In the genomic region with DNA sequence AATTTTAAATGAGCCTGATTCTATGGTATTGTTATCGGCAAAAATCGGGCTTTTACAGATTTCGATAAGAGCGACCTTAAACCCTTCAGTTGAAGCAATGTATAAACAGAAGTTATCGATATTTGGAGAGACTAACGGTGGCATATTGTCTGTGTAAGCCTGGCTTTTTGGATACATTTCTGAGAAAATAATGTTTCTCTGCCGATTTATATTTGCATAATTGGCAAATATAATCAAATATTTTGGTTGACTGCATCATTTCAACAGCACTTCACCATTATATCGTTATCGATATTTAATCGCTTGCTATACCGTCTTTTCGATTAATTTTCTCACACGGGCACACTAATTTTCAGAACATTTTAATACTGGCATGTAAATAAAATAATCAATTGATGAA, we compare ENCODE assay signal across 1 fruit fly cellular context.
TF ChIP-seq lines count a peak whose summit lies in the region.

CG16952 (plus strand) TSS at position 341 of the 400 bp plus-strand sequence.

TF ChIP-seq in whole organism, embryonic, 481 proteins besides CTCF, POLR2A, EP300 and RAD21 (continued from another document and continues in another):
- TF ChIP-seq stwl (tag; optimal IDR thresholded peaks at IDR 0.05; lab: Kevin White, UChicago): peak; percentile 76
- TF ChIP-seq unpg (GFP tag; optimal IDR thresholded peaks at IDR 0.05; lab: Kevin White, UChicago): no peak
- TF ChIP-seq az2 (GFP tag; optimal IDR thresholded peaks at IDR 0.05; lab: Kevin White, UChicago): no peak
- no peak for TF ChIP-seq eyg (GFP tag; optimal IDR thresholded peaks at IDR 0.05; lab: Kevin White, UChicago)
- peak; percentile 79 for TF ChIP-seq Opbp (GFP tag; IDR thresholded peaks at IDR 0.05; lab: Robert Waterston, UW; ENCODE audit: partially characterized antibody)
- TF ChIP-seq Dbx (GFP tag; IDR thresholded peaks at IDR 0.05; lab: Robert Waterston, UW): no peak
- TF ChIP-seq D19A (tag; optimal IDR thresholded peaks at IDR 0.05; lab: Kevin White, UChicago): no peak
- TF ChIP-seq CG18011 (GFP tag; optimal IDR thresholded peaks at IDR 0.05; lab: Kevin White, UChicago): no peak
- no peak for TF ChIP-seq btn (GFP tag; optimal IDR thresholded peaks at IDR 0.05; lab: Kevin White, UChicago)
- TF ChIP-seq CkIIα-i1 (GFP tag; IDR thresholded peaks at IDR 0.05; lab: Robert Waterston, UW): no peak
- TF ChIP-seq CG18476 (GFP tag; optimal IDR thresholded peaks at IDR 0.05; lab: Kevin White, UChicago): no peak
- peak in 1 of 2 experiments; percentile 91 for TF ChIP-seq Pdp1 (GFP tag; optimal IDR thresholded peaks at IDR 0.05; lab: Kevin White, UChicago)
- peak; percentile 94 for TF ChIP-seq Dll (GFP tag; IDR thresholded peaks at IDR 0.05; lab: Robert Waterston, UW; ENCODE audit: partially characterized antibody)
- TF ChIP-seq cad (GFP tag; optimal IDR thresholded peaks at IDR 0.05; lab: Kevin White, UChicago): no peak
- TF ChIP-seq CG10209 (GFP tag; optimal IDR thresholded peaks at IDR 0.05; lab: Kevin White, UChicago): no peak
- no peak for TF ChIP-seq run (tag; optimal IDR thresholded peaks at IDR 0.05; lab: Kevin White, UChicago)
- no peak for TF ChIP-seq pros (GFP tag; optimal IDR thresholded peaks at IDR 0.05; lab: Kevin White, UChicago)
- no peak for TF ChIP-seq Gsc (GFP tag; IDR thresholded peaks at IDR 0.05; lab: Robert Waterston, UW)
- no peak for TF ChIP-seq CrebB (tag; optimal IDR thresholded peaks at IDR 0.05; lab: Kevin White, UChicago)
- no peak for TF ChIP-seq wdn (GFP tag; IDR thresholded peaks at IDR 0.05; lab: Robert Waterston, UW)
- TF ChIP-seq CG7556 (GFP tag; optimal IDR thresholded peaks at IDR 0.05; lab: Kevin White, UChicago): no peak
- no peak for TF ChIP-seq dati (GFP tag; IDR thresholded peaks at IDR 0.05; lab: Robert Waterston, UW)
- no peak for TF ChIP-seq Blimp-1 (GFP tag; optimal IDR thresholded peaks at IDR 0.05; lab: Kevin White, UChicago)
- no peak for TF ChIP-seq CG7745 (tag; optimal IDR thresholded peaks at IDR 0.05; lab: Kevin White, UChicago)
- TF ChIP-seq Ptx1 (GFP tag; IDR thresholded peaks at IDR 0.05; lab: Robert Waterston, UW): no peak
- no peak for TF ChIP-seq Asciz (GFP tag; optimal IDR thresholded peaks at IDR 0.05; lab: Kevin White, UChicago)
- TF ChIP-seq CG11695 (GFP tag; IDR thresholded peaks at IDR 0.05; lab: Robert Waterston, UW): no peak
- no peak for TF ChIP-seq lov (optimal IDR thresholded peaks at IDR 0.05; lab: Kevin White, UChicago)
- no peak for TF ChIP-seq lov (GFP tag; IDR thresholded peaks at IDR 0.05; lab: Robert Waterston, UW)
- no peak for TF ChIP-seq al (GFP tag; IDR thresholded peaks at IDR 0.05; lab: Robert Waterston, UW)
- TF ChIP-seq ato (GFP tag; IDR thresholded peaks at IDR 0.05; lab: Robert Waterston, UW; ENCODE audit: partially characterized antibody): peak; percentile 91
- no peak for TF ChIP-seq ash1 (GFP tag; optimal IDR thresholded peaks at IDR 0.05; lab: Kevin White, UChicago)
- TF ChIP-seq emc (GFP tag; optimal IDR thresholded peaks at IDR 0.05; lab: Kevin White, UChicago): no peak
- TF ChIP-seq CG17328 (GFP tag; IDR thresholded peaks at IDR 0.05; lab: Robert Waterston, UW): no peak
- TF ChIP-seq Ravus (GFP tag; IDR thresholded peaks at IDR 0.05; lab: Robert Waterston, UW): no peak
- TF ChIP-seq Atf-2 (GFP tag; optimal IDR thresholded peaks at IDR 0.05; lab: Kevin White, UChicago): no peak
- TF ChIP-seq CG10462 (GFP tag; optimal IDR thresholded peaks at IDR 0.05; lab: Kevin White, UChicago): peak; percentile 55
- no peak for TF ChIP-seq CG10366 (GFP tag; IDR thresholded peaks at IDR 0.05; lab: Robert Waterston, UW)
- no peak for TF ChIP-seq Oaz (GFP tag; IDR thresholded peaks at IDR 0.05; lab: Robert Waterston, UW)
- TF ChIP-seq CG7372 (GFP tag; IDR thresholded peaks at IDR 0.05; lab: Robert Waterston, UW): no peak
- no peak for TF ChIP-seq CG9609 (GFP tag; optimal IDR thresholded peaks at IDR 0.05; lab: Kevin White, UChicago)
- TF ChIP-seq NfI (GFP tag; optimal IDR thresholded peaks at IDR 0.05; lab: Kevin White, UChicago): no peak
- TF ChIP-seq CG2120 (GFP tag; optimal IDR thresholded peaks at IDR 0.05; lab: Kevin White, UChicago): peak; percentile 12
- peak; percentile 93 for TF ChIP-seq CG16813 (GFP tag; IDR thresholded peaks at IDR 0.05; lab: Robert Waterston, UW; ENCODE audit: partially characterized antibody)
- no peak for TF ChIP-seq CG13894 (tag; optimal IDR thresholded peaks at IDR 0.05; lab: Kevin White, UChicago)
- TF ChIP-seq CG15073 (GFP tag; optimal IDR thresholded peaks at IDR 0.05; lab: Kevin White, UChicago): no peak
- TF ChIP-seq CG9932 (GFP tag; IDR thresholded peaks at IDR 0.05; lab: Robert Waterston, UW): peak; percentile 40; the same call in 1 of the 2 replicates
- no peak for TF ChIP-seq Awh (GFP tag; IDR thresholded peaks at IDR 0.05; lab: Robert Waterston, UW)
- TF ChIP-seq CG11085 (GFP tag; IDR thresholded peaks at IDR 0.05; lab: Robert Waterston, UW): no peak
- peak; percentile 62; the same call in 1 of the 3 replicates for TF ChIP-seq mld (GFP tag; IDR thresholded peaks at IDR 0.05; lab: Robert Waterston, UW; ENCODE audit: partially characterized antibody)
- TF ChIP-seq CG2129 (GFP tag; IDR thresholded peaks at IDR 0.05; lab: Robert Waterston, UW; ENCODE audit: partially characterized antibody): peak; percentile 80
- no peak for TF ChIP-seq klu (GFP tag; IDR thresholded peaks at IDR 0.05; lab: Robert Waterston, UW)
- TF ChIP-seq chinmo (GFP tag; IDR thresholded peaks at IDR 0.05; lab: Robert Waterston, UW; ENCODE audit: partially characterized antibody): 0 out of 4 replicates have a peak, but pooled peaks have one; percentile 59
- TF ChIP-seq CG16815 (GFP tag; optimal IDR thresholded peaks at IDR 0.05; lab: Kevin White, UChicago): no peak
- peak; percentile 96 for TF ChIP-seq HLH4C (GFP tag; IDR thresholded peaks at IDR 0.05; lab: Robert Waterston, UW; ENCODE audit: partially characterized antibody)
- TF ChIP-seq CG10565 (GFP tag; optimal IDR thresholded peaks at IDR 0.05; lab: Kevin White, UChicago): no peak
- TF ChIP-seq CG8359 (GFP tag; optimal IDR thresholded peaks at IDR 0.05; lab: Kevin White, UChicago; ENCODE audit: borderline replicate concordance): no peak
- TF ChIP-seq caup (GFP tag; optimal IDR thresholded peaks at IDR 0.05; lab: Kevin White, UChicago; ENCODE audit: severe bottlenecking): no peak
- TF ChIP-seq pum (GFP tag; optimal IDR thresholded peaks at IDR 0.05; lab: Kevin White, UChicago): no peak
- TF ChIP-seq da (GFP tag; optimal IDR thresholded peaks at IDR 0.05; lab: Kevin White, UChicago): no peak
- no peak for TF ChIP-seq Rx (GFP tag; IDR thresholded peaks at IDR 0.05; lab: Robert Waterston, UW)
- peak; percentile 64 for TF ChIP-seq CG7357 (GFP tag; IDR thresholded peaks at IDR 0.05; lab: Robert Waterston, UW)
- TF ChIP-seq ase (GFP tag; IDR thresholded peaks at IDR 0.05; lab: Robert Waterston, UW): no peak
- TF ChIP-seq pita (GFP tag; optimal IDR thresholded peaks at IDR 0.05; lab: Kevin White, UChicago): no peak
- no peak for TF ChIP-seq CG5953 (GFP tag; IDR thresholded peaks at IDR 0.05; lab: Robert Waterston, UW)
- TF ChIP-seq Kr (GFP tag; optimal IDR thresholded peaks at IDR 0.05; lab: Kevin White, UChicago): no peak
- no peak for TF ChIP-seq Hr51 (GFP tag; optimal IDR thresholded peaks at IDR 0.05; lab: Kevin White, UChicago)
- no peak for TF ChIP-seq Abd-B (GFP tag; optimal IDR thresholded peaks at IDR 0.05; lab: Kevin White, UChicago)
- TF ChIP-seq sens-2 (GFP tag; IDR thresholded peaks at IDR 0.05; lab: Robert Waterston, UW): no peak
- no peak for TF ChIP-seq slp2 (GFP tag; optimal IDR thresholded peaks at IDR 0.05; lab: Kevin White, UChicago)
- no peak for TF ChIP-seq cas (GFP tag; IDR thresholded peaks at IDR 0.05; lab: Robert Waterston, UW)
- TF ChIP-seq ci (GFP tag; IDR thresholded peaks at IDR 0.05; lab: Robert Waterston, UW): no peak
- no peak for TF ChIP-seq YL-1 (GFP tag; optimal IDR thresholded peaks at IDR 0.05; lab: Kevin White, UChicago)
- no peak for TF ChIP-seq Mes4 (GFP tag; optimal IDR thresholded peaks at IDR 0.05; lab: Kevin White, UChicago)
- TF ChIP-seq CG6689 (GFP tag; IDR thresholded peaks at IDR 0.05; lab: Robert Waterston, UW): no peak
- TF ChIP-seq Bgb (GFP tag; IDR thresholded peaks at IDR 0.05; lab: Robert Waterston, UW; ENCODE audit: partially characterized antibody): peak; percentile 83
- TF ChIP-seq CG7987 (GFP tag; optimal IDR thresholded peaks at IDR 0.05; lab: Kevin White, UChicago): no peak
- TF ChIP-seq usp (GFP tag; optimal IDR thresholded peaks at IDR 0.05; lab: Kevin White, UChicago): no peak
- TF ChIP-seq prd (optimal IDR thresholded peaks at IDR 0.05; lab: Kevin White, UChicago): no peak
- TF ChIP-seq prd (GFP tag; IDR thresholded peaks at IDR 0.05; lab: Robert Waterston, UW): no peak
- TF ChIP-seq br (optimal IDR thresholded peaks at IDR 0.05; lab: Kevin White, UChicago): no peak
- no peak for TF ChIP-seq CG16863 (GFP tag; optimal IDR thresholded peaks at IDR 0.05; lab: Kevin White, UChicago)
- TF ChIP-seq dimm (GFP tag; IDR thresholded peaks at IDR 0.05; lab: Robert Waterston, UW): no peak
- no peak for TF ChIP-seq sim (GFP tag; IDR thresholded peaks at IDR 0.05; lab: Robert Waterston, UW)
- no peak for TF ChIP-seq CG13123 (GFP tag; optimal IDR thresholded peaks at IDR 0.05; lab: Kevin White, UChicago)
- no peak for TF ChIP-seq scrt (GFP tag; optimal IDR thresholded peaks at IDR 0.05; lab: Kevin White, UChicago)
- TF ChIP-seq GATAe (GFP tag; conservative IDR thresholded peaks at IDR 0.05; lab: Robert Waterston, UW): no peak
- peak; percentile 69 for TF ChIP-seq Dref (GFP tag; IDR thresholded peaks at IDR 0.05; lab: Robert Waterston, UW)
- TF ChIP-seq CG4820 (GFP tag; optimal IDR thresholded peaks at IDR 0.05; lab: Kevin White, UChicago): no peak
- TF ChIP-seq CG18262 (tag; optimal IDR thresholded peaks at IDR 0.05; lab: Kevin White, UChicago): no peak
- TF ChIP-seq Max (GFP tag; optimal IDR thresholded peaks at IDR 0.05; lab: Kevin White, UChicago): no peak
- no peak for TF ChIP-seq zen (tag; optimal IDR thresholded peaks at IDR 0.05; lab: Kevin White, UChicago)
- TF ChIP-seq ap (GFP tag; IDR thresholded peaks at IDR 0.05; lab: Robert Waterston, UW): no peak
- TF ChIP-seq pan (optimal IDR thresholded peaks at IDR 0.05; lab: Kevin White, UChicago): no peak
- no peak for TF ChIP-seq pan (GFP tag; optimal IDR thresholded peaks at IDR 0.05 in 1 of 2, IDR thresholded peaks at IDR 0.05 in 1 of 2)
- no peak for TF ChIP-seq h (optimal IDR thresholded peaks at IDR 0.05; lab: Kevin White, UChicago)
- TF ChIP-seq CG12155 (GFP tag; optimal IDR thresholded peaks at IDR 0.05; lab: Kevin White, UChicago): no peak
- no peak for TF ChIP-seq CG8478 (optimal IDR thresholded peaks at IDR 0.05; lab: Kevin White, UChicago)
- TF ChIP-seq CG15011 (GFP tag; optimal IDR thresholded peaks at IDR 0.05; lab: Kevin White, UChicago): no peak
- TF ChIP-seq nerfin-2 (GFP tag; IDR thresholded peaks at IDR 0.05; lab: Robert Waterston, UW; ENCODE audit: partially characterized antibody): peak; percentile 95
- no peak for TF ChIP-seq Dip2 (GFP tag; IDR thresholded peaks at IDR 0.05; lab: Robert Waterston, UW)
- no peak for TF ChIP-seq Meics (GFP tag; optimal IDR thresholded peaks at IDR 0.05; lab: Kevin White, UChicago)
- no peak for TF ChIP-seq rib (GFP tag; IDR thresholded peaks at IDR 0.05; lab: Robert Waterston, UW)
- TF ChIP-seq crp (GFP tag; optimal IDR thresholded peaks at IDR 0.05; lab: Kevin White, UChicago): peak in 1 of 2 experiments; percentile 41
- TF ChIP-seq yki (optimal IDR thresholded peaks at IDR 0.05; lab: Kevin White, UChicago): no peak
- TF ChIP-seq twi (tag; optimal IDR thresholded peaks at IDR 0.05; lab: Kevin White, UChicago): no peak
- TF ChIP-seq ems (GFP tag; optimal IDR thresholded peaks at IDR 0.05; lab: Kevin White, UChicago): no peak
- TF ChIP-seq croc (GFP tag; conservative IDR thresholded peaks at IDR 0.05; lab: Robert Waterston, UW): no peak
- no peak for TF ChIP-seq gsb-n (tag; optimal IDR thresholded peaks at IDR 0.05; lab: Kevin White, UChicago)
- TF ChIP-seq CG6683 (GFP tag; optimal IDR thresholded peaks at IDR 0.05; lab: Kevin White, UChicago): no peak
- TF ChIP-seq CG16779 (GFP tag; IDR thresholded peaks at IDR 0.05; lab: Robert Waterston, UW): no peak
- no peak for TF ChIP-seq NC2α (GFP tag; optimal IDR thresholded peaks at IDR 0.05; lab: Kevin White, UChicago)
- no peak for TF ChIP-seq CG3407 (GFP tag; optimal IDR thresholded peaks at IDR 0.05; lab: Kevin White, UChicago)
- peak; percentile 57 for TF ChIP-seq CG14710 (tag; optimal IDR thresholded peaks at IDR 0.05; lab: Kevin White, UChicago)
- peak; percentile 61 for TF ChIP-seq nmo (GFP tag; optimal IDR thresholded peaks at IDR 0.05; lab: Kevin White, UChicago)
- TF ChIP-seq CG8765 (GFP tag; IDR thresholded peaks at IDR 0.05; lab: Robert Waterston, UW): no peak
- no peak for TF ChIP-seq abd-A (tag; optimal IDR thresholded peaks at IDR 0.05; lab: Kevin White, UChicago)
- TF ChIP-seq zfh2 (GFP tag; optimal IDR thresholded peaks at IDR 0.05; lab: Kevin White, UChicago): no peak
- TF ChIP-seq vvl (GFP tag; IDR thresholded peaks at IDR 0.05; lab: Robert Waterston, UW): no peak
- TF ChIP-seq CG12942 (GFP tag; optimal IDR thresholded peaks at IDR 0.05; lab: Kevin White, UChicago): no peak
- TF ChIP-seq CHES-1-like (GFP tag; optimal IDR thresholded peaks at IDR 0.05; lab: Kevin White, UChicago): no peak
- no peak for TF ChIP-seq bigmax (GFP tag; optimal IDR thresholded peaks at IDR 0.05; lab: Kevin White, UChicago)
- no peak for TF ChIP-seq en (GFP tag; optimal IDR thresholded peaks at IDR 0.05; lab: Kevin White, UChicago)
- peak; percentile 53 for TF ChIP-seq CoRest (tag; optimal IDR thresholded peaks at IDR 0.05; lab: Kevin White, UChicago)
- peak; percentile 4 for TF ChIP-seq Lhr (GFP tag; optimal IDR thresholded peaks at IDR 0.05; lab: Kevin White, UChicago)
- peak; percentile 49 for TF ChIP-seq CG8290 (GFP tag; optimal IDR thresholded peaks at IDR 0.05; lab: Kevin White, UChicago)
- TF ChIP-seq CG8290 (tag; optimal IDR thresholded peaks at IDR 0.05; lab: Kevin White, UChicago): no peak
- no peak for TF ChIP-seq CG11398 (GFP tag; optimal IDR thresholded peaks at IDR 0.05; lab: Kevin White, UChicago)
- no peak for TF ChIP-seq eve (GFP tag; optimal IDR thresholded peaks at IDR 0.05; lab: Kevin White, UChicago)
- TF ChIP-seq CG17568 (GFP tag; optimal IDR thresholded peaks at IDR 0.05; lab: Kevin White, UChicago): no peak
- no peak for TF ChIP-seq CG1832 (GFP tag; optimal IDR thresholded peaks at IDR 0.05; lab: Kevin White, UChicago)
- TF ChIP-seq Med (GFP tag; lab: Kevin White, UChicago): peak; percentile 66
- TF ChIP-seq CG33557 (GFP tag; optimal IDR thresholded peaks at IDR 0.05; lab: Kevin White, UChicago): no peak
